Fruit fly (Drosophila melanogaster) whole organism, larva: ENCODE data around the gene eIF2beta.

Experiments
- noc ChIP-seq: fragments of 200-800 bp; sonication (Bioruptor generic); optimal IDR thresholded peaks from 3 replicates; lab custom pipeline; 2019; ENCODE audit warnings: missing biosample characterization, mild to moderate bottlenecking, missing genetic modification characterization, moderate library complexity

Gene eIF2beta

dm6 chr3L:12494273-12494672, 32.3 kb downstream of the eIF2beta start:
- no peak for TF ChIP-seq noc (tag; lab: Kevin White, UChicago)

dm6 chr3L:12490418-12491035, 36.0 kb downstream of the eIF2beta start, which contains the start of gene CG10660:
TSS of gene CG10660 (minus strand) at chr3L:12490676.
- TF ChIP-seq noc (tag; lab: Kevin White, UChicago), result peak; percentile 84

- no peak for TF ChIP-seq noc (tag; lab: Kevin White, UChicago)
These were observed 36.6 kb downstream of the eIF2beta start for dm6 chr3L:12489952-12490351.

dm6 chr3L:12486175-12486574, 40.4 kb downstream of the eIF2beta start:
- TF ChIP-seq noc (tag; lab: Kevin White, UChicago), result no peak

dm6 chr3L:12484948-12485347, 41.6 kb downstream of the eIF2beta start, which contains the start of gene CG10663:
TSS of gene CG10663 (minus strand) at chr3L:12485035.
- no peak for TF ChIP-seq noc (tag; lab: Kevin White, UChicago)

dm6 chr3L:12484464-12484863, 42.1 kb downstream of the eIF2beta start:
- TF ChIP-seq noc (tag; lab: Kevin White, UChicago), result no peak

dm6 chr3L:12482917-12483316, 43.6 kb downstream of the eIF2beta start:
- TF ChIP-seq noc (tag; lab: Kevin White, UChicago), result peak; percentile 9

dm6 chr3L:12482246-12482645, 44.3 kb downstream of the eIF2beta start, which contains the start of gene CG33725:
TSS of gene CG33725 (plus strand) at chr3L:12482609.
- TF ChIP-seq noc (tag; lab: Kevin White, UChicago), result no peak

dm6 chr3L:12478229-12478628, 48.3 kb downstream of the eIF2beta start:
- no peak for TF ChIP-seq noc (tag; lab: Kevin White, UChicago)
